Worm (Caenorhabditis elegans): ENCODE measurements around the gene tag-131.

The tag-131 gene

ce11 chrIII:4281955-4282618 is 35.4 kb upstream of the tag-131 start (continued):
- TF ChIP-seq dve-1 (tag; optimal IDR thresholded peaks at IDR 0.05; ENCODE audit: insufficient read depth): peak; percentile 99
- peak; percentile 62 for TF ChIP-seq ceh-28 (tag; optimal IDR thresholded peaks at IDR 0.05)
- TF ChIP-seq nhr-111 (GFP tag; optimal IDR thresholded peaks at IDR 0.05): peak; percentile 40
- TF ChIP-seq snpc-4 (tag; optimal IDR thresholded peaks at IDR 0.05): peak; percentile 56
- peak; percentile 93 to 95 for TF ChIP-seq lsy-2 (tag; optimal IDR thresholded peaks at IDR 0.05)
- peak; percentile 91 for TF ChIP-seq zfp-2 (tag; optimal IDR thresholded peaks at IDR 0.05)
- peak; percentile 99 for TF ChIP-seq madf-9 (GFP tag; conservative IDR thresholded peaks at IDR 0.05)
- no peak for TF ChIP-seq ceh-82 (tag; optimal IDR thresholded peaks at IDR 0.05)
- peak; percentile 81 for TF ChIP-seq daf-19 (GFP tag; conservative IDR thresholded peaks at IDR 0.05)
- peak; percentile 94 to 97 for TF ChIP-seq daf-16 (GFP tag; optimal IDR thresholded peaks at IDR 0.05)
- peak; percentile 72 for TF ChIP-seq daf-16 (tag; optimal IDR thresholded peaks at IDR 0.05)
- TF ChIP-seq lin-38 (GFP tag; IDR thresholded peaks at IDR 0.05): peak; percentile 85
- TF ChIP-seq nhr-48 (tag; optimal IDR thresholded peaks at IDR 0.05): peak; percentile 99
- peak; percentile 90 for TF ChIP-seq ceh-32 (tag; optimal IDR thresholded peaks at IDR 0.05; ENCODE audit: poor library complexity)
- TF ChIP-seq nhr-76 (tag; optimal IDR thresholded peaks at IDR 0.05): peak; percentile 58
- peak; percentile 9; the same call in 1 of the 2 replicates for TF ChIP-seq D1046.2 (GFP tag; IDR thresholded peaks at IDR 0.05)
- TF ChIP-seq F37D6.2 (tag; optimal IDR thresholded peaks at IDR 0.05): peak; percentile 97
- TF ChIP-seq daf-12 (tag; optimal IDR thresholded peaks at IDR 0.05): no peak
- no peak for TF ChIP-seq Y105C5A.15 (GFP tag; IDR thresholded peaks at IDR 0.05)
- TF ChIP-seq lim-7 (GFP tag; IDR thresholded peaks at IDR 0.05): peak; percentile 42; the same call in 1 of the 2 replicates
- TF ChIP-seq aha-1 (tag): peak; percentile 100
- peak; percentile 91 for TF ChIP-seq nhr-41 (GFP tag; IDR thresholded peaks at IDR 0.05)
- TF ChIP-seq cey-2 (tag; optimal IDR thresholded peaks at IDR 0.05; ENCODE audit: borderline replicate concordance, insufficient read depth): peak; percentile 82
- TF ChIP-seq R02D3.7 (tag; optimal IDR thresholded peaks at IDR 0.05): no peak
- peak; percentile 91 for TF ChIP-seq F10B5.3 (tag; optimal IDR thresholded peaks at IDR 0.05)
- peak; percentile 82 for TF ChIP-seq vab-7 (GFP tag; IDR thresholded peaks at IDR 0.05)
- TF ChIP-seq nhr-237 (tag; optimal IDR thresholded peaks at IDR 0.05): peak; percentile 57
- TF ChIP-seq Y5F2A.4 (GFP tag; optimal IDR thresholded peaks at IDR 0.05): peak; percentile 72
- TF ChIP-seq zip-11 (GFP tag; IDR thresholded peaks at IDR 0.05): no peak; the same call in 1 of the 2 replicates
- TF ChIP-seq F49E8.2 (tag; optimal IDR thresholded peaks at IDR 0.05; ENCODE audit: borderline replicate concordance): no peak
- TF ChIP-seq nhr-28 (tag; optimal IDR thresholded peaks at IDR 0.05): peak; percentile 93
- TF ChIP-seq php-3 (GFP tag; IDR thresholded peaks at IDR 0.05): peak; percentile 77
- peak; percentile 14 for TF ChIP-seq ces-1 (GFP tag; optimal IDR thresholded peaks at IDR 0.05)
- TF ChIP-seq duxl-1 (tag; optimal IDR thresholded peaks at IDR 0.05; ENCODE audit: poor library complexity): peak; percentile 81
- peak; percentile 89 for TF ChIP-seq mdt-29 (GFP tag; IDR thresholded peaks at IDR 0.05)
- peak; percentile 25 for TF ChIP-seq lin-15B (tag; optimal IDR thresholded peaks at IDR 0.05)
- TF ChIP-seq attf-4 (tag; optimal IDR thresholded peaks at IDR 0.05): peak; percentile 54
- TF ChIP-seq daf-8 (GFP tag; IDR thresholded peaks at IDR 0.05): no peak
- TF ChIP-seq egl-27 (tag; optimal IDR thresholded peaks at IDR 0.05): no peak
- TF ChIP-seq nhr-11 (tag; optimal IDR thresholded peaks at IDR 0.05): peak; percentile 98
- peak; percentile 99 for TF ChIP-seq lin-1 (GFP tag; IDR thresholded peaks at IDR 0.05)
- TF ChIP-seq T20F7.1 (GFP tag; optimal IDR thresholded peaks at IDR 0.05): peak; percentile 88
- TF ChIP-seq zfp-3 (GFP tag; conservative IDR thresholded peaks at IDR 0.05): peak; percentile 91
- TF ChIP-seq hif-1 (tag; optimal IDR thresholded peaks at IDR 0.05): peak; percentile 90 to 96
- peak; percentile 100 for TF ChIP-seq dmd-6 (GFP tag; IDR thresholded peaks at IDR 0.05)
- TF ChIP-seq pqm-1 (tag; optimal IDR thresholded peaks at IDR 0.05): no peak
- peak; percentile 82 for TF ChIP-seq lir-3 (tag; optimal IDR thresholded peaks at IDR 0.05)
- no peak for TF ChIP-seq F44E2.7 (GFP tag; IDR thresholded peaks at IDR 0.05)
- TF ChIP-seq tra-1 (GFP tag; IDR thresholded peaks at IDR 0.05): peak; percentile 98
- 0 out of 2 replicates have a peak, but pooled peaks have one; percentile 71 for TF ChIP-seq dmd-8 (GFP tag; IDR thresholded peaks at IDR 0.05)
